Fruit fly (Drosophila melanogaster) S2 (cell line): ENCODE data around the gene yellow-g.

ENCODE experiments used
- CG8478 ChIP-seq: fragments of >200 bp; optimal IDR thresholded peaks from 2 replicates; lab custom pipeline; 2018
- CTCF ChIP-seq, 2 experiments: fragments of >200 bp; optimal IDR thresholded peaks; 2 replicates each; lab custom pipeline; 2018

DNA sequence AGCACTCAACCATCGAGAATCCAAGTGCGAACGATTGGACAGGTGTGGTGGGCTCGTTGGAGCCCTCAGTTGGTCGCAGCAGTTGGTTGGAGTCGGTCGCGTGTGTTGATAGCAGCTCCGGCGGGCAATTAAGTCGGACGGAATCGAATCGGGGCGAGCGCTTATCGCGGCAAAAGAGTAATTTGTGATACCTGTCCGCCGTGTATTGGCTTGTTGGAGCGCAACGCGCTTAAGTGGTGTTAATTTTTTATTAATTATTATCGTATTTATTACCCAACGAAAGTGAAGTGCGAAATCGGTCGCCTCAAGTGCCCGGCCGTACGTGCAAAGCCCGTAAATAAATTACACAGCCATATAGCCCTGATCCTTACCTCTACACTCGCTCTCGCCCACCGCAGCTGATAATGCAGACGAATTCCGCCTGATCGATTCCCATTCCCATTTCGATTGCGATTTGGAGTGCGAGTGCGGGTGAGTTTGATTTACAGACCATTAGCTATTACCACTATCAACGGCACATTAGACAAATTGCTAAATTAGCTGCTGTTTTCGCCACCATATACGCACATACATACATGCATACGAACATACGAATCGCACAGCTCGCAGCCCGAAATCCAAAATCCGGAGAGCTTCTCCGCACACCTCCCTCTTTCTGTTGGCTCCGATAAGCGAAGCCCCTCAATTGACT lies 34.9 kb downstream of the yellow-g start, which contains the start of gene ACXD:
- TF ChIP-seq CG8478 (lab: Kevin White, UChicago) (no peak), CTCF (optimal IDR thresholded peaks at IDR 0.05; lab: Kevin White, UChicago) (no peak)
